Worm (Caenorhabditis elegans) whole organism, mixed stage, embryonic: ENCODE results near the gene R04F11.3.
A peak's percentile ranks its signal among the peaks of the same experiment; 100 is the strongest.

ENCODE experiments used
- M03D4.4 ChIP-seq: sonication (generic microtip); optimal IDR thresholded peaks from 2 replicates; lab custom pipeline; 2017; ENCODE audit warnings: mild to moderate bottlenecking, missing genetic modification characterization, missing compliant biosample characterization
- bed-3 ChIP-seq: fragments of 200-800 bp; sonication (Bioruptor generic); optimal IDR thresholded peaks from 3 replicates; lab custom pipeline; 2018; ENCODE audit warnings: mild to moderate bottlenecking, missing genetic modification characterization, moderate library complexity, missing compliant biosample characterization
- blmp-1 ChIP-seq: fragments of 150-350 bp; optimal IDR thresholded peaks from 2 replicates; lab custom pipeline; 2014; ENCODE audit warnings: missing biosample characterization, missing genetic modification characterization
- ceh-39 ChIP-seq: fragments of 150-350 bp; optimal IDR thresholded peaks from 2 replicates; lab custom pipeline; 2014; ENCODE audit warnings: missing biosample characterization, missing genetic modification characterization
- ceh-43 ChIP-seq: fragments of 200-800 bp; sonication (Bioruptor generic); optimal IDR thresholded peaks from 2 replicates; lab custom pipeline; 2018; ENCODE audit warnings: mild to moderate bottlenecking, missing genetic modification characterization, moderate library complexity, missing compliant biosample characterization
- ceh-83 ChIP-seq: fragments of 200-800 bp; sonication (Bioruptor generic); optimal IDR thresholded peaks from 2 replicates; lab custom pipeline; 2018; ENCODE audit warnings: mild to moderate bottlenecking, missing genetic modification characterization, missing compliant biosample characterization
- ces-1 ChIP-seq: fragments of 150-350 bp; optimal IDR thresholded peaks from 2 replicates; lab custom pipeline; 2014; ENCODE audit warnings: missing biosample characterization, missing genetic modification reagents, missing genetic modification characterization
- cnd-1 ChIP-seq: fragments of 200-800 bp; sonication (Bioruptor generic); optimal IDR thresholded peaks from 2 replicates; lab custom pipeline; 2018; ENCODE audit warnings: mild to moderate bottlenecking, missing genetic modification characterization, missing compliant biosample characterization
- drap-1 ChIP-seq: fragments of 200-800 bp; sonication (Bioruptor generic); optimal IDR thresholded peaks from 3 replicates; lab custom pipeline; 2018; ENCODE audit warnings: mild to moderate bottlenecking, missing genetic modification characterization, missing compliant biosample characterization
- elt-1 ChIP-seq: sonication (generic microtip); optimal IDR thresholded peaks from 2 replicates; lab custom pipeline; 2017; ENCODE audit warnings: missing genetic modification characterization, mild to moderate bottlenecking, missing compliant biosample characterization, antibody characterized with exemption, moderate library complexity, borderline replicate concordance; ENCODE audit not compliant: insufficient read depth
- elt-3 ChIP-seq: fragments of 150-350 bp; optimal IDR thresholded peaks from 2 replicates; lab custom pipeline; 2014; ENCODE audit warnings: missing biosample characterization, missing genetic modification characterization
- flh-1 ChIP-seq: fragments of 200-800 bp; sonication (Bioruptor generic); optimal IDR thresholded peaks from 2 replicates; lab custom pipeline; 2018; ENCODE audit warnings: mild to moderate bottlenecking, missing genetic modification characterization, moderate library complexity, missing compliant biosample characterization
- ham-2 ChIP-seq: fragments of 200-800 bp; sonication (Bioruptor generic); optimal IDR thresholded peaks from 2 replicates; lab custom pipeline; 2018; ENCODE audit warnings: mild to moderate bottlenecking, missing genetic modification characterization, missing compliant biosample characterization
- hlh-1 ChIP-seq: fragments of 150-350 bp; optimal IDR thresholded peaks from 2 replicates; lab custom pipeline; 2014; ENCODE audit warnings: missing biosample characterization, missing genetic modification reagents, missing genetic modification characterization
- lin-13 ChIP-seq: fragments of 150-350 bp; optimal IDR thresholded peaks from 2 replicates; lab custom pipeline; 2014; ENCODE audit warnings: missing biosample characterization, missing genetic modification characterization
- lin-32 ChIP-seq: fragments of 200-800 bp; sonication (Bioruptor generic); optimal IDR thresholded peaks from 2 replicates; lab custom pipeline; 2018; ENCODE audit warnings: mild to moderate bottlenecking, missing genetic modification characterization, missing compliant biosample characterization
- lsy-2 ChIP-seq: fragments of 150-350 bp; optimal IDR thresholded peaks from 2 replicates; lab custom pipeline; 2014; ENCODE audit warnings: missing biosample characterization, missing genetic modification characterization
- mep-1 ChIP-seq: fragments of 150-350 bp; optimal IDR thresholded peaks from 2 replicates; lab custom pipeline; 2017; ENCODE audit warnings: missing biosample characterization, missing genetic modification reagents, missing genetic modification characterization, inconsistent platforms
- mls-2 ChIP-seq: sonication (generic microtip); optimal IDR thresholded peaks from 2 replicates; lab custom pipeline; 2016; ENCODE audit warnings: mild to moderate bottlenecking, missing genetic modification characterization, moderate library complexity, missing compliant biosample characterization
- nhr-12 ChIP-seq: fragments of 150-350 bp; optimal IDR thresholded peaks from 2 replicates; lab custom pipeline; 2014; ENCODE audit warnings: missing biosample characterization, missing genetic modification characterization
- nhr-2 ChIP-seq: fragments of 150-350 bp; optimal IDR thresholded peaks from 2 replicates; lab custom pipeline; 2014; ENCODE audit warnings: missing biosample characterization, missing genetic modification characterization
- nhr-237 ChIP-seq: fragments of 150-350 bp; optimal IDR thresholded peaks from 2 replicates; lab custom pipeline; 2014; ENCODE audit warnings: missing biosample characterization, missing genetic modification characterization
- nhr-28 ChIP-seq: fragments of 150-350 bp; optimal IDR thresholded peaks from 2 replicates; lab custom pipeline; 2014; ENCODE audit warnings: missing biosample characterization, missing genetic modification characterization
- nhr-76 ChIP-seq: sonication (generic microtip); optimal IDR thresholded peaks from 2 replicates; lab custom pipeline; 2017; ENCODE audit warnings: missing biosample characterization, missing genetic modification characterization
- pha-4 ChIP-seq: fragments of 150-350 bp; optimal IDR thresholded peaks from 2 replicates; lab custom pipeline; 2018; ENCODE audit warnings: missing biosample characterization, missing genetic modification reagents, missing genetic modification characterization
- snpc-4 ChIP-seq: fragments of 150-350 bp; optimal IDR thresholded peaks from 2 replicates; lab custom pipeline; 2014; ENCODE audit warnings: missing biosample characterization, missing genetic modification characterization
- sptf-1 ChIP-seq: sonication (generic microtip); optimal IDR thresholded peaks from 2 replicates; lab custom pipeline; 2017; ENCODE audit warnings: mild to moderate bottlenecking, missing genetic modification characterization, moderate library complexity, missing compliant biosample characterization
- tbx-8 ChIP-seq: fragments of 200-800 bp; sonication (Bioruptor generic); optimal IDR thresholded peaks from 2 replicates; lab custom pipeline; 2018; ENCODE audit warnings: mild to moderate bottlenecking, missing genetic modification characterization, moderate library complexity, missing compliant biosample characterization
- unc-120 ChIP-seq: sonication (generic microtip); optimal IDR thresholded peaks from 2 replicates; lab custom pipeline; 2017; ENCODE audit warnings: missing genetic modification characterization, missing compliant biosample characterization; ENCODE audit not compliant: poor library complexity, severe bottlenecking
- unc-39 ChIP-seq: fragments of 150-350 bp; optimal IDR thresholded peaks from 2 replicates; lab custom pipeline; 2014; ENCODE audit warnings: missing biosample characterization, missing genetic modification characterization
- unc-62 ChIP-seq: fragments of 150-350 bp; optimal IDR thresholded peaks from 2 replicates; lab custom pipeline; 2014; ENCODE audit warnings: missing biosample characterization, missing genetic modification reagents, missing genetic modification characterization
- ztf-11 ChIP-seq: fragments of 150-350 bp; optimal IDR thresholded peaks from 2 replicates; lab custom pipeline; 2014; ENCODE audit warnings: missing biosample characterization, missing genetic modification characterization

R04F11.3 gene

ce11 chrV:12303453-12304077 lies 13.4 kb downstream of the R04F11.3 start (continued):
- TF ChIP-seq mep-1 (tag; lab: Kevin White, UChicago) (peak; percentile 79), ceh-83 (peak; percentile 100), flh-1 (peak; percentile 99), drap-1 (GFP tag; lab: Kevin White, UChicago) (peak; percentile 100), nhr-12 (peak; percentile 80), ham-2 (GFP tag; lab: Kevin White, UChicago) (peak; percentile 99), snpc-4 (tag; lab: Kevin White, UChicago) (no peak), M03D4.4 (peak; percentile 99), unc-120 (tag; lab: Kevin White, UChicago) (peak; percentile 100), pha-4 (tag; lab: Kevin White, UChicago) (peak; percentile 85)

- TF ChIP-seq unc-62 = no peak
- no peak for TF ChIP-seq ces-1 (GFP tag; lab: Kevin White, UChicago)
- TF ChIP-seq ceh-83 = no peak
- no peak for TF ChIP-seq nhr-28
- no peak for TF ChIP-seq sptf-1
- TF ChIP-seq nhr-12 = no peak
- TF ChIP-seq unc-120 (tag; lab: Kevin White, UChicago) = no peak
- no peak for TF ChIP-seq pha-4 (tag; lab: Kevin White, UChicago)
- no peak for TF ChIP-seq flh-1
- no peak for TF ChIP-seq ceh-43
- no peak for TF ChIP-seq lin-13 (tag; lab: Kevin White, UChicago)
- no peak for TF ChIP-seq nhr-2
- no peak for TF ChIP-seq ztf-11 (tag; lab: Kevin White, UChicago)
- no peak for TF ChIP-seq nhr-76
- no peak for TF ChIP-seq ham-2 (GFP tag; lab: Kevin White, UChicago)
- no peak for TF ChIP-seq bed-3 (GFP tag; lab: Kevin White, UChicago)
Measured at ce11 chrV:12301985-12302591, 14.9 kb downstream of the R04F11.3 start, which contains the start of the genes frm-7 and F55C5.17. TSS of gene frm-7 (plus strand) at chrV:12302484. TSS of gene F55C5.17 (plus strand) at chrV:12302541.

ce11 chrV:12300780-12301460 lies 16.1 kb downstream of the R04F11.3 start:
- TF ChIP-seq mep-1 (tag; lab: Kevin White, UChicago) (no peak), ceh-39 (tag; lab: Kevin White, UChicago) (no peak), unc-39 (tag; lab: Kevin White, UChicago) (no peak), nhr-237 (tag; lab: Kevin White, UChicago) (no peak), cnd-1 (tag; lab: Kevin White, UChicago) (no peak), hlh-1 (tag; lab: Kevin White, UChicago) (no peak), elt-3 (no peak), ztf-11 (tag; lab: Kevin White, UChicago) (no peak), lin-32 (GFP tag; lab: Kevin White, UChicago) (no peak), ceh-83 (no peak), bed-3 (GFP tag; lab: Kevin White, UChicago) (no peak), mls-2 (tag; lab: Kevin White, UChicago) (no peak), ham-2 (GFP tag; lab: Kevin White, UChicago) (no peak), unc-120 (tag; lab: Kevin White, UChicago) (no peak), snpc-4 (tag; lab: Kevin White, UChicago) (no peak), flh-1 (no peak), blmp-1 (no peak)

- peak; percentile 72 for TF ChIP-seq pha-4 (tag; lab: Kevin White, UChicago)
- TF ChIP-seq ceh-39 (tag; lab: Kevin White, UChicago) = peak; percentile 26
- TF ChIP-seq lsy-2 (tag; lab: Kevin White, UChicago) = peak; percentile 16
- TF ChIP-seq elt-1 = peak; percentile 16
- TF ChIP-seq mls-2 (tag; lab: Kevin White, UChicago) = no peak
- TF ChIP-seq ztf-11 (tag; lab: Kevin White, UChicago) = no peak
- peak; percentile 9 for TF ChIP-seq blmp-1
- peak; percentile 50 for TF ChIP-seq elt-3
- no peak for TF ChIP-seq tbx-8 (GFP tag; lab: Kevin White, UChicago)
- TF ChIP-seq nhr-237 (tag; lab: Kevin White, UChicago) = peak; percentile 25
Measured at ce11 chrV:12300166-12300565, 16.8 kb downstream of the R04F11.3 start.
